Worm (Caenorhabditis elegans) whole organism, young adult: ENCODE measurements around the gene klp-18.

Source experiments
- B0035.1 ChIP-seq: sonication (generic microtip); optimal IDR thresholded peaks from 2 replicates; lab custom pipeline; 2016; ENCODE audit warnings: missing genetic modification characterization, mild to moderate bottlenecking, missing compliant biosample characterization, missing genotype, missing genetic modification reagents
- F10E7.11 ChIP-seq: sonication (generic microtip); optimal IDR thresholded peaks from 2 replicates; lab custom pipeline; 2017; ENCODE audit warnings: mild to moderate bottlenecking, missing genetic modification characterization, moderate library complexity, missing compliant biosample characterization
- F22D6.2 ChIP-seq: sonication (generic microtip); optimal IDR thresholded peaks from 2 replicates; lab custom pipeline; 2016; ENCODE audit warnings: mild to moderate bottlenecking, missing genetic modification characterization, missing compliant biosample characterization
- F23B12.7 ChIP-seq: sonication (generic microtip); optimal IDR thresholded peaks from 2 replicates; lab custom pipeline; 2017; ENCODE audit warnings: missing genetic modification characterization, mild to moderate bottlenecking, missing compliant biosample characterization, antibody characterized with exemption, moderate library complexity; ENCODE audit not compliant: insufficient read depth
- F33H1.4 ChIP-seq: fragments of 200-800 bp; sonication (Bioruptor generic); IDR thresholded peaks from 2 replicates; pipeline ENCODE4 v1.3.6; 2022; ENCODE audit warnings: missing genetic modification reagents, missing genetic modification characterization, missing compliant biosample characterization
- F37B4.10 ChIP-seq: fragments of 200-800 bp; sonication (Bioruptor generic); IDR thresholded peaks from 2 replicates; pipeline ENCODE4 v1.3.6; 2022; ENCODE audit warnings: missing genetic modification characterization, missing compliant biosample characterization
- F39B2.1 ChIP-seq: fragments of 200-800 bp; sonication (Bioruptor generic); IDR thresholded peaks from 2 replicates; pipeline ENCODE4 v1.3.6; 2022; ENCODE audit warnings: missing genetic modification reagents, missing genetic modification characterization, missing compliant biosample characterization
- F55B11.4 ChIP-seq: sonication (generic microtip); optimal IDR thresholded peaks from 2 replicates; lab custom pipeline; 2016; ENCODE audit warnings: missing compliant biosample characterization, missing genetic modification characterization, borderline replicate concordance; ENCODE audit not compliant: insufficient read depth
- F57C9.4 ChIP-seq: sonication (generic microtip); optimal IDR thresholded peaks from 2 replicates; lab custom pipeline; 2017; ENCODE audit warnings: mild to moderate bottlenecking, missing genetic modification characterization, missing compliant biosample characterization
- K12H6.12 ChIP-seq: fragments of 200-800 bp; sonication (Bioruptor generic); optimal IDR thresholded peaks from 2 replicates; lab custom pipeline; 2018; ENCODE audit warnings: mild to moderate bottlenecking, missing genetic modification characterization, missing compliant biosample characterization
- T07F8.4 ChIP-seq: sonication (generic microtip); optimal IDR thresholded peaks from 2 replicates; lab custom pipeline; 2016; ENCODE audit warnings: mild to moderate bottlenecking, missing genetic modification characterization, moderate library complexity, missing compliant biosample characterization
- Y53G8AR.9 ChIP-seq: fragments of 200-800 bp; sonication (Bioruptor generic); conservative IDR thresholded peaks from 2 replicates; pipeline ENCODE4 v1.3.6; 2022; ENCODE audit warnings: missing genetic modification reagents, missing genetic modification characterization, missing compliant biosample characterization
- Y79H2A.3 ChIP-seq: fragments of 200-800 bp; sonication (Bioruptor generic); conservative IDR thresholded peaks from 2 replicates; pipeline ENCODE4 v1.3.6; 2022; ENCODE audit warnings: missing genetic modification reagents, missing genetic modification characterization, missing compliant biosample characterization
- atf-7 ChIP-seq: sonication (generic microtip); optimal IDR thresholded peaks from 2 replicates; lab custom pipeline; 2017; ENCODE audit warnings: mild to moderate bottlenecking, missing genetic modification characterization, missing compliant biosample characterization
- athp-1 ChIP-seq: sonication (generic microtip); optimal IDR thresholded peaks from 2 replicates; lab custom pipeline; 2017; ENCODE audit warnings: mild to moderate bottlenecking, missing genetic modification characterization, missing compliant biosample characterization
- ccch-3 ChIP-seq: fragments of 200-800 bp; sonication (Bioruptor generic); optimal IDR thresholded peaks from 2 replicates; lab custom pipeline; 2018; ENCODE audit warnings: mild to moderate bottlenecking, missing genetic modification characterization, missing compliant biosample characterization
- ceh-40 ChIP-seq: fragments of 200-800 bp; sonication (Bioruptor generic); IDR thresholded peaks from 2 replicates; pipeline ENCODE4 v1.3.6; 2022; ENCODE audit warnings: missing genetic modification characterization, missing compliant biosample characterization
- ceh-58 ChIP-seq: fragments of 200-800 bp; sonication (Bioruptor generic); IDR thresholded peaks from 2 replicates; pipeline ENCODE4 v1.3.6; 2022; ENCODE audit warnings: missing genetic modification characterization, missing compliant biosample characterization
- die-1 ChIP-seq: sonication (generic microtip); optimal IDR thresholded peaks from 2 replicates; lab custom pipeline; 2016; ENCODE audit warnings: missing genotype, mild to moderate bottlenecking, missing genetic modification characterization, missing compliant biosample characterization
- dox-1 ChIP-seq: fragments of 200-800 bp; sonication (Bioruptor generic); IDR thresholded peaks from 2 replicates; pipeline ENCODE4 v1.3.6; 2022; ENCODE audit warnings: missing genetic modification reagents, missing genetic modification characterization, missing compliant biosample characterization
- dpff-1 ChIP-seq: sonication (generic microtip); optimal IDR thresholded peaks from 2 replicates; lab custom pipeline; 2017; ENCODE audit warnings: mild to moderate bottlenecking, missing genetic modification characterization, missing compliant biosample characterization
- efl-1 ChIP-seq: fragments of 150-350 bp; optimal IDR thresholded peaks from 2 replicates; lab custom pipeline; 2014; ENCODE audit warnings: missing biosample characterization, missing genetic modification reagents, missing genetic modification characterization
- egl-18 ChIP-seq: fragments of 200-800 bp; sonication (Bioruptor generic); IDR thresholded peaks from 2 replicates; pipeline ENCODE4 v1.3.6; 2022; ENCODE audit warnings: missing genetic modification reagents, missing genetic modification characterization, missing compliant biosample characterization
- egrh-3 ChIP-seq: fragments of 200-800 bp; sonication (Bioruptor generic); IDR thresholded peaks from 2 replicates; pipeline ENCODE4 v1.3.6; 2022; ENCODE audit warnings: missing genetic modification reagents, missing genetic modification characterization, missing compliant biosample characterization
- gei-17 ChIP-seq: fragments of 200-800 bp; sonication (Bioruptor generic); optimal IDR thresholded peaks from 2 replicates; lab custom pipeline; 2018; ENCODE audit warnings: mild to moderate bottlenecking, missing genetic modification characterization, missing compliant biosample characterization
- hlh-12 ChIP-seq: sonication (generic microtip); optimal IDR thresholded peaks from 2 replicates; lab custom pipeline; 2016; ENCODE audit warnings: missing genetic modification characterization, missing compliant biosample characterization
- lag-1 ChIP-seq: fragments of 200-800 bp; sonication (Bioruptor generic); IDR thresholded peaks from 2 replicates; pipeline ENCODE4 v1.3.6; 2022; ENCODE audit warnings: missing genetic modification reagents, missing genetic modification characterization, missing compliant biosample characterization
- lin-26 ChIP-seq: fragments of 200-800 bp; sonication (Bioruptor generic); IDR thresholded peaks from 2 replicates; pipeline ENCODE4 v1.3.6; 2022; ENCODE audit warnings: missing genetic modification reagents, missing genetic modification characterization, missing compliant biosample characterization
- lir-1 ChIP-seq: fragments of 200-800 bp; sonication (Bioruptor generic); conservative IDR thresholded peaks from 2 replicates; pipeline ENCODE4 v1.3.6; 2022; ENCODE audit warnings: missing genetic modification reagents, missing genetic modification characterization, missing compliant biosample characterization
- madf-10 ChIP-seq: sonication (generic microtip); optimal IDR thresholded peaks from 2 replicates; lab custom pipeline; 2016; ENCODE audit warnings: mild to moderate bottlenecking, missing genetic modification characterization, missing compliant biosample characterization
- mcd-1 ChIP-seq: fragments of 200-800 bp; sonication (Bioruptor generic); IDR thresholded peaks from 2 replicates; pipeline ENCODE4 v1.3.6; 2022; ENCODE audit warnings: missing genetic modification reagents, missing genetic modification characterization, missing compliant biosample characterization
- mxl-1 ChIP-seq: sonication (generic microtip); optimal IDR thresholded peaks from 2 replicates; lab custom pipeline; 2016; ENCODE audit warnings: missing genetic modification characterization, missing compliant biosample characterization
- nfya-1 ChIP-seq: sonication (generic microtip); optimal IDR thresholded peaks from 2 replicates; lab custom pipeline; 2017; ENCODE audit warnings: antibody characterized with exemption, missing compliant biosample characterization, missing genetic modification characterization, borderline replicate concordance; ENCODE audit not compliant: insufficient read depth
- nhr-120 ChIP-seq: fragments of 200-800 bp; sonication (Bioruptor generic); IDR thresholded peaks from 2 replicates; pipeline ENCODE4 v1.3.6; 2022; ENCODE audit warnings: missing genetic modification characterization, missing compliant biosample characterization
- nhr-80 ChIP-seq: sonication (generic microtip); optimal IDR thresholded peaks from 2 replicates; lab custom pipeline; 2016; ENCODE audit warnings: missing genetic modification characterization, missing compliant biosample characterization
- rcor-1 ChIP-seq: fragments of 200-800 bp; sonication (Bioruptor generic); IDR thresholded peaks from 2 replicates; pipeline ENCODE4 v1.3.6; 2022; ENCODE audit warnings: missing genetic modification reagents, missing genetic modification characterization, missing compliant biosample characterization
- rec-8 ChIP-seq, 2 experiments: sonication (generic microtip); optimal IDR thresholded peaks; 2 replicates each; lab custom pipeline; 2016; ENCODE audit warnings: mild to moderate bottlenecking in 2 of 2, missing genetic modification characterization in 2 of 2, missing genetic modification reagents in 2 of 2, missing genotype in 2 of 2, missing biosample characterization in 1 of 2, missing compliant biosample characterization in 1 of 2, moderate library complexity in 1 of 2
- repo-1 ChIP-seq: sonication (generic microtip); optimal IDR thresholded peaks from 2 replicates; lab custom pipeline; 2017; ENCODE audit warnings: mild to moderate bottlenecking, missing genetic modification characterization, missing compliant biosample characterization
- sdz-38 ChIP-seq: sonication (generic microtip); optimal IDR thresholded peaks from 2 replicates; lab custom pipeline; 2016; ENCODE audit warnings: missing genotype, missing genetic modification characterization, missing compliant biosample characterization
- snpc-3.4 ChIP-seq: sonication (generic microtip); optimal IDR thresholded peaks from 2 replicates; lab custom pipeline; 2017; ENCODE audit warnings: missing genetic modification characterization, mild to moderate bottlenecking, missing compliant biosample characterization, antibody characterized with exemption, moderate library complexity, missing genotype, missing genetic modification reagents
- somi-1 ChIP-seq: fragments of 200-800 bp; sonication (Bioruptor generic); optimal IDR thresholded peaks from 2 replicates; lab custom pipeline; 2018; ENCODE audit warnings: mild to moderate bottlenecking, missing genetic modification characterization, missing compliant biosample characterization
- sptf-2 ChIP-seq: fragments of 200-800 bp; sonication (Bioruptor generic); optimal IDR thresholded peaks from 2 replicates; lab custom pipeline; 2018; ENCODE audit warnings: mild to moderate bottlenecking, missing genetic modification characterization, missing compliant biosample characterization
- tbp1 ChIP-seq: fragments of 200-800 bp; sonication (Bioruptor generic); optimal IDR thresholded peaks from 2 replicates; lab custom pipeline; 2018; ENCODE audit warnings: mild to moderate bottlenecking, missing genetic modification characterization, missing compliant biosample characterization
- tbx-9 ChIP-seq: sonication (generic microtip); optimal IDR thresholded peaks from 2 replicates; lab custom pipeline; 2016; ENCODE audit warnings: borderline replicate concordance, missing genetic modification characterization, inconsistent platforms, missing compliant biosample characterization
- unc-62 ChIP-seq: fragments of 150-350 bp; optimal IDR thresholded peaks from 2 replicates; lab custom pipeline; 2014; ENCODE audit warnings: missing biosample characterization, missing genetic modification reagents, missing genetic modification characterization
- ztf-18 ChIP-seq: sonication (generic microtip); optimal IDR thresholded peaks from 2 replicates; lab custom pipeline; 2016; ENCODE audit warnings: missing genotype, mild to moderate bottlenecking, missing genetic modification characterization, missing compliant biosample characterization
- ztf-25 ChIP-seq: fragments of 200-800 bp; sonication (Bioruptor generic); IDR thresholded peaks from 2 replicates; pipeline ENCODE4 v1.3.6; 2022; ENCODE audit warnings: missing genetic modification reagents, missing genetic modification characterization, missing compliant biosample characterization
- ztf-28 ChIP-seq: fragments of 200-800 bp; sonication (Bioruptor generic); IDR thresholded peaks from 2 replicates; pipeline ENCODE4 v1.3.6; 2022; ENCODE audit warnings: missing genetic modification reagents, missing genetic modification characterization, missing compliant biosample characterization

Gene klp-18

DNA sequence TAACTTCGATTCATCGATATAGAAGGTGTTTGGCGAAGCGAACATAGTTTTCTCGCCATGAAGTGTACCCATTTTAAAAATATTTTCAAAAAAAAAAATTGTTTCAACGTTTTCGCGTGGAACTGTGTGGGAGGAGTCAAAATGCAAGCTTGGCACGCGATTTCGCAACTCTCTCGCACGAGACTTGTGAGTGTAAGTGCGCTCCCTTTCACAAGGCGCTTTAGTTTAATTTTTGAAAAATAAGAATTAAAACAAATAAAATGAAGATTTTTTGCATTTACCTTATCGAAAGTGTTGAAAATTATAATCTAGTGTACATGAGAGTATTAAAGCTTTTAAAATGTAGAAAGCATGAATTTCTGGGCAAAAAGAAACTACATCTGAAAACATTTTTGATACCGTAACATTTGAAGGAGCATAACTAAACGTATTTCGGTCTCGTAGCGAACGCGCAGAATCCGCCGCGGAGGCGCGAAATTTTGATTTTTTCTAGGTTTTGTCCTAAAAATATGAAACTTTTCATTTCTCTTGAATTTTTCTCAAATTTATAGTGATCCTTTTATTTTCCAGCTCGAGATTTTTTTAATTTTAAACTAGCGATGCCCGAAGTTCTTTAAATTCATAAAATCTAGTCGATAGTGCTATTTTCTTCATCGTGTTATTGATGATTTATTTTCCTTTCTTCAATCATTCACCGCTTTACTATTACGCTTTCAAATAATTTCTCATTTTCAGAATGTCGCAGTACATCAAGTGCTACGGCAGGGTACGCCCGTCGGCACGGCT lies at the start of gene klp-18, which contains the start of gene cogc-2 (continued):
- TF ChIP-seq mxl-1 = no peak
- no peak for TF ChIP-seq F39B2.1 (GFP tag; lab: Robert Waterston, UW)
- TF ChIP-seq dpff-1 (tag; lab: Kevin White, UChicago) = no peak
- peak; percentile 90 for TF ChIP-seq dox-1
- TF ChIP-seq madf-10 (tag; lab: Kevin White, UChicago) = peak; percentile 29
- TF ChIP-seq B0035.1 (tag; lab: Kevin White, UChicago) = no peak
- no peak for TF ChIP-seq somi-1 (GFP tag; lab: Kevin White, UChicago)
- TF ChIP-seq nfya-1 = no peak
- TF ChIP-seq lir-1 (GFP tag; lab: Robert Waterston, UW) = peak; percentile 75
- TF ChIP-seq F23B12.7 = peak; percentile 72
- peak; percentile 20 for TF ChIP-seq K12H6.12 (tag; lab: Kevin White, UChicago)
- no peak for TF ChIP-seq tbx-9 (tag; lab: Kevin White, UChicago)
- peak; percentile 93 for TF ChIP-seq mcd-1 (GFP tag; lab: Robert Waterston, UW)
- peak; percentile 78 for TF ChIP-seq athp-1 (tag; lab: Kevin White, UChicago)
- TF ChIP-seq ccch-3 = no peak
- TF ChIP-seq rcor-1 (GFP tag; lab: Robert Waterston, UW) = peak; percentile 73; the same call in 1 of the 2 replicates
- no peak for TF ChIP-seq egl-18 (GFP tag; lab: Robert Waterston, UW)
- no peak for TF ChIP-seq gei-17 (GFP tag; lab: Kevin White, UChicago)
- TF ChIP-seq Y79H2A.3 (GFP tag; lab: Robert Waterston, UW) = 0 out of 2 replicates have a peak, but pooled peaks have one; percentile 26
- TF ChIP-seq nhr-120 = no peak
- no peak for TF ChIP-seq F55B11.4
- peak; percentile 84 for TF ChIP-seq ztf-18
- TF ChIP-seq lin-26 = peak; percentile 43; the same call in 1 of the 2 replicates
- TF ChIP-seq F37B4.10 (GFP tag; lab: Robert Waterston, UW) = no peak
- no peak for TF ChIP-seq unc-62
- TF ChIP-seq sdz-38 (tag; lab: Kevin White, UChicago) = no peak
- TF ChIP-seq F10E7.11 (tag; lab: Kevin White, UChicago) = no peak
- peak; percentile 99 for TF ChIP-seq efl-1 (GFP tag; lab: Kevin White, UChicago)
- TF ChIP-seq ztf-28 (GFP tag; lab: Robert Waterston, UW) = peak; percentile 77
- peak; percentile 47; the same call in 1 of the 2 replicates for TF ChIP-seq Y53G8AR.9 (GFP tag; lab: Robert Waterston, UW)
- no peak for TF ChIP-seq lag-1 (GFP tag; lab: Robert Waterston, UW)
- TF ChIP-seq ceh-58 (GFP tag; lab: Robert Waterston, UW) = no peak
- TF ChIP-seq F57C9.4 = no peak
- no peak for TF ChIP-seq F22D6.2
- TF ChIP-seq tbp1 (GFP tag; lab: Kevin White, UChicago) = peak; percentile 62
- peak; percentile 99 for TF ChIP-seq F33H1.4 (GFP tag; lab: Robert Waterston, UW)
- 0 out of 2 replicates have a peak, but pooled peaks have one; percentile 23 for TF ChIP-seq ztf-25 (GFP tag; lab: Robert Waterston, UW)
- no peak for TF ChIP-seq atf-7 (tag; lab: Kevin White, UChicago)
- TF ChIP-seq sptf-2 = no peak
- no peak for TF ChIP-seq die-1 (tag; lab: Kevin White, UChicago)
- TF ChIP-seq repo-1 (tag; lab: Kevin White, UChicago) = peak; percentile 69
- no peak for TF ChIP-seq hlh-12
- peak; percentile 45 for TF ChIP-seq nhr-80 (tag; lab: Kevin White, UChicago)
- 0 out of 2 replicates have a peak, but pooled peaks have one; percentile 20 for TF ChIP-seq egrh-3 (GFP tag; lab: Robert Waterston, UW)
- TF ChIP-seq snpc-3.4 (tag; lab: Kevin White, UChicago) = peak; percentile 66
- no peak for TF ChIP-seq T07F8.4 (tag; lab: Kevin White, UChicago)
- no peak for TF ChIP-seq rec-8 (tag; optimal IDR thresholded peaks at IDR 0.05; lab: Kevin White, UChicago)
- TF ChIP-seq ceh-40 (GFP tag; lab: Robert Waterston, UW) = no peak
